Fruit fly (Drosophila melanogaster) whole organism, prepupa: Measurements from ENCODE around the gene PDZ-GEF.

ENCODE experiments used
- Blimp-1 ChIP-seq: fragments of 200-800 bp; sonication (Bioruptor generic); optimal IDR thresholded peaks from 3 replicates; lab custom pipeline; 2017; ENCODE audit warnings: missing biosample characterization, missing genetic modification characterization, mild to moderate bottlenecking, moderate library complexity, missing genetic modification reagents
- CG10669 ChIP-seq: fragments of 200-800 bp; sonication (Bioruptor generic); optimal IDR thresholded peaks from 3 replicates; lab custom pipeline; 2018; ENCODE audit warnings: missing biosample characterization, mild to moderate bottlenecking, missing genetic modification characterization, moderate library complexity
- CG6163 ChIP-seq: fragments of 200-800 bp; sonication (Bioruptor generic); IDR thresholded peaks from 3 replicates; pipeline ENCODE4 v1.3.6; 2022; ENCODE audit warnings: missing biosample characterization, missing genetic modification characterization
- Eip75B ChIP-seq: fragments of 200-800 bp; sonication (Bioruptor generic); optimal IDR thresholded peaks from 3 replicates; lab custom pipeline; 2016; ENCODE audit warnings: missing biosample characterization, missing genetic modification characterization
- Ets21C ChIP-seq: fragments of 200-800 bp; sonication (Bioruptor generic); optimal IDR thresholded peaks from 3 replicates; lab custom pipeline; 2016; ENCODE audit warnings: missing biosample characterization, missing genetic modification characterization
- Gug ChIP-seq: fragments of 200-800 bp; sonication (Bioruptor generic); IDR thresholded peaks from 2 replicates; pipeline ENCODE4 v1.3.6; 2022; ENCODE audit warnings: missing biosample characterization, missing genetic modification characterization
- Hr4 ChIP-seq: fragments of 200-800 bp; sonication (Bioruptor generic); optimal IDR thresholded peaks from 3 replicates; lab custom pipeline; 2016; ENCODE audit warnings: missing biosample characterization, missing genetic modification characterization
- Met ChIP-seq: fragments of 200-800 bp; sonication (Bioruptor generic); optimal IDR thresholded peaks from 3 replicates; lab custom pipeline; 2016; ENCODE audit warnings: missing biosample characterization, missing genetic modification characterization
- OdsH ChIP-seq: fragments of 200-800 bp; sonication (Bioruptor generic); optimal IDR thresholded peaks from 3 replicates; lab custom pipeline; 2016; ENCODE audit warnings: missing biosample characterization, missing genetic modification characterization
- Sox102F ChIP-seq: fragments of 200-800 bp; sonication (Bioruptor generic); optimal IDR thresholded peaks from 2 replicates; lab custom pipeline; 2016; ENCODE audit warnings: missing biosample characterization, mild to moderate bottlenecking, missing genetic modification characterization
- achi ChIP-seq: fragments of 200-800 bp; sonication (Bioruptor generic); optimal IDR thresholded peaks from 3 replicates; lab custom pipeline; 2016; ENCODE audit warnings: missing biosample characterization, missing genetic modification characterization
- topi ChIP-seq: fragments of 200-800 bp; sonication (Bioruptor generic); optimal IDR thresholded peaks from 3 replicates; lab custom pipeline; 2016; ENCODE audit warnings: missing biosample characterization, missing genetic modification characterization

DNA sequence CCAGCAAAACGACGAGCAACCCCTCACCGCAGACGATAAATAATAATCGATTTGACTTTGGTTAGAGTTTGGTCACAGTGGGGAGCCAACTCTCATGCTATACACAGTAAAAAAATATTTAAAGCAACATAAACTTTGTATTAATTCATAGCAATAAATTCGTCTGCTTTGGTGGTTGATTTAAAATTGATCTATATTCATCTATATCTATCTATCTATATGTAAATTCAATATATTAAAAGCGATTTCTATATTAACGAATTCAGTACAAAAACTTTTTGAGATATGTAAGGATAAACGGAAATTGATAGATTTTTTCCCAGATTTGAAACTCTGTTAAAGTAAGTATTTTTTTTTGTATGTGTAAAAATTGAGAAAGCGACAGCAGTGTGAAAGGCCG, 13.7 kb upstream of the PDZ-GEF start:
- TF ChIP-seq CG10669 (GFP tag; lab: Kevin White, UChicago) (no peak), Gug (GFP tag; lab: Robert Waterston, UW) (no peak), topi (no peak), CG6163 (GFP tag; lab: Robert Waterston, UW) (no peak), Hr4 (GFP tag; lab: Kevin White, UChicago) (no peak), OdsH (no peak), Ets21C (no peak), Sox102F (GFP tag; lab: Kevin White, UChicago) (no peak), Blimp-1 (GFP tag; lab: Kevin White, UChicago) (no peak), Met (GFP tag; lab: Kevin White, UChicago) (no peak), achi (GFP tag; lab: Kevin White, UChicago) (no peak), Eip75B (no peak)
